Worm (Caenorhabditis elegans) whole organism, mixed stage, embryonic: ENCODE data around the gene sri-47.
A peak's percentile ranks its signal among the peaks of the same experiment; 100 is the strongest.
"Not testable (repeated sequence)": the region's sequence is repeated elsewhere in the genome, so short reads cannot be mapped to it uniquely, and the experiment has no call there.

Experiments
- M03D4.4 ChIP-seq: sonication (generic microtip); optimal IDR thresholded peaks from 2 replicates; lab custom pipeline; 2017; ENCODE audit warnings: mild to moderate bottlenecking, missing genetic modification characterization, missing compliant biosample characterization
- bed-3 ChIP-seq: fragments of 200-800 bp; sonication (Bioruptor generic); optimal IDR thresholded peaks from 3 replicates; lab custom pipeline; 2018; ENCODE audit warnings: mild to moderate bottlenecking, missing genetic modification characterization, moderate library complexity, missing compliant biosample characterization
- blmp-1 ChIP-seq: fragments of 150-350 bp; optimal IDR thresholded peaks from 2 replicates; lab custom pipeline; 2014; ENCODE audit warnings: missing biosample characterization, missing genetic modification characterization
- ceh-39 ChIP-seq: fragments of 150-350 bp; optimal IDR thresholded peaks from 2 replicates; lab custom pipeline; 2014; ENCODE audit warnings: missing biosample characterization, missing genetic modification characterization
- ceh-43 ChIP-seq: fragments of 200-800 bp; sonication (Bioruptor generic); optimal IDR thresholded peaks from 2 replicates; lab custom pipeline; 2018; ENCODE audit warnings: mild to moderate bottlenecking, missing genetic modification characterization, moderate library complexity, missing compliant biosample characterization
- ceh-83 ChIP-seq: fragments of 200-800 bp; sonication (Bioruptor generic); optimal IDR thresholded peaks from 2 replicates; lab custom pipeline; 2018; ENCODE audit warnings: mild to moderate bottlenecking, missing genetic modification characterization, missing compliant biosample characterization
- ces-1 ChIP-seq: fragments of 150-350 bp; optimal IDR thresholded peaks from 2 replicates; lab custom pipeline; 2014; ENCODE audit warnings: missing biosample characterization, missing genetic modification reagents, missing genetic modification characterization
- cnd-1 ChIP-seq: fragments of 200-800 bp; sonication (Bioruptor generic); optimal IDR thresholded peaks from 2 replicates; lab custom pipeline; 2018; ENCODE audit warnings: mild to moderate bottlenecking, missing genetic modification characterization, missing compliant biosample characterization
- drap-1 ChIP-seq: fragments of 200-800 bp; sonication (Bioruptor generic); optimal IDR thresholded peaks from 3 replicates; lab custom pipeline; 2018; ENCODE audit warnings: mild to moderate bottlenecking, missing genetic modification characterization, missing compliant biosample characterization
- elt-1 ChIP-seq: sonication (generic microtip); optimal IDR thresholded peaks from 2 replicates; lab custom pipeline; 2017; ENCODE audit warnings: missing genetic modification characterization, mild to moderate bottlenecking, missing compliant biosample characterization, antibody characterized with exemption, moderate library complexity, borderline replicate concordance; ENCODE audit not compliant: insufficient read depth
- elt-3 ChIP-seq: fragments of 150-350 bp; optimal IDR thresholded peaks from 2 replicates; lab custom pipeline; 2014; ENCODE audit warnings: missing biosample characterization, missing genetic modification characterization
- ham-2 ChIP-seq: fragments of 200-800 bp; sonication (Bioruptor generic); optimal IDR thresholded peaks from 2 replicates; lab custom pipeline; 2018; ENCODE audit warnings: mild to moderate bottlenecking, missing genetic modification characterization, missing compliant biosample characterization
- hlh-1 ChIP-seq: fragments of 150-350 bp; optimal IDR thresholded peaks from 2 replicates; lab custom pipeline; 2014; ENCODE audit warnings: missing biosample characterization, missing genetic modification reagents, missing genetic modification characterization
- mep-1 ChIP-seq: fragments of 150-350 bp; optimal IDR thresholded peaks from 2 replicates; lab custom pipeline; 2017; ENCODE audit warnings: missing biosample characterization, missing genetic modification reagents, missing genetic modification characterization, inconsistent platforms
- mls-2 ChIP-seq: sonication (generic microtip); optimal IDR thresholded peaks from 2 replicates; lab custom pipeline; 2016; ENCODE audit warnings: mild to moderate bottlenecking, missing genetic modification characterization, moderate library complexity, missing compliant biosample characterization
- nhr-12 ChIP-seq: fragments of 150-350 bp; optimal IDR thresholded peaks from 2 replicates; lab custom pipeline; 2014; ENCODE audit warnings: missing biosample characterization, missing genetic modification characterization
- nhr-28 ChIP-seq: fragments of 150-350 bp; optimal IDR thresholded peaks from 2 replicates; lab custom pipeline; 2014; ENCODE audit warnings: missing biosample characterization, missing genetic modification characterization
- pha-4 ChIP-seq: fragments of 150-350 bp; optimal IDR thresholded peaks from 2 replicates; lab custom pipeline; 2018; ENCODE audit warnings: missing biosample characterization, missing genetic modification reagents, missing genetic modification characterization
- sptf-1 ChIP-seq: sonication (generic microtip); optimal IDR thresholded peaks from 2 replicates; lab custom pipeline; 2017; ENCODE audit warnings: mild to moderate bottlenecking, missing genetic modification characterization, moderate library complexity, missing compliant biosample characterization
- tbx-8 ChIP-seq: fragments of 200-800 bp; sonication (Bioruptor generic); optimal IDR thresholded peaks from 2 replicates; lab custom pipeline; 2018; ENCODE audit warnings: mild to moderate bottlenecking, missing genetic modification characterization, moderate library complexity, missing compliant biosample characterization
- unc-120 ChIP-seq: sonication (generic microtip); optimal IDR thresholded peaks from 2 replicates; lab custom pipeline; 2017; ENCODE audit warnings: missing genetic modification characterization, missing compliant biosample characterization; ENCODE audit not compliant: poor library complexity, severe bottlenecking
- unc-39 ChIP-seq: fragments of 150-350 bp; optimal IDR thresholded peaks from 2 replicates; lab custom pipeline; 2014; ENCODE audit warnings: missing biosample characterization, missing genetic modification characterization
- ztf-11 ChIP-seq: fragments of 150-350 bp; optimal IDR thresholded peaks from 2 replicates; lab custom pipeline; 2014; ENCODE audit warnings: missing biosample characterization, missing genetic modification characterization

Gene sri-47

DNA sequence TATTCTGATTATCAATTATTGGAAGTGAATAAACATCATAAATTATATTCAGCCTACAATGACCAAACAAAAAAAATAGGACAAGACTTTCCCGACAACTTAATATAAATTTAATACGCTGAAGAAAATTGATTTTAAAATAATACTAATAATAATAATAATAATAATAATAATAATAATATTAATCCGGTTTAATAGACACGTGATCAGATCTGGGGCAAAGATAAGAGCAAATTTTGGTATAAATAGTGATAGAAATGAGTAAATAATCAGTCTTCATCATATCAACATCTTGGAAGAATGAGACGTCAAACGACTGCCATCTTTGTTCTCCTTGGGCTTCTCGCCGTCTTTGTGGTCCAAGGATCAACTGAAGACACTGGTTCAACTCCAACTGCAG, 37.6 kb upstream of the sri-47 start, which contains the start of gene msrp-6:
msrp-6 (plus strand) TSS at position 301 of the 400 bp plus-strand sequence.
- TF ChIP-seq ceh-83; blmp-1 (tag; lab: Kevin White, UChicago); ces-1 (GFP tag; lab: Kevin White, UChicago): not testable (repeated sequence)

DNA sequence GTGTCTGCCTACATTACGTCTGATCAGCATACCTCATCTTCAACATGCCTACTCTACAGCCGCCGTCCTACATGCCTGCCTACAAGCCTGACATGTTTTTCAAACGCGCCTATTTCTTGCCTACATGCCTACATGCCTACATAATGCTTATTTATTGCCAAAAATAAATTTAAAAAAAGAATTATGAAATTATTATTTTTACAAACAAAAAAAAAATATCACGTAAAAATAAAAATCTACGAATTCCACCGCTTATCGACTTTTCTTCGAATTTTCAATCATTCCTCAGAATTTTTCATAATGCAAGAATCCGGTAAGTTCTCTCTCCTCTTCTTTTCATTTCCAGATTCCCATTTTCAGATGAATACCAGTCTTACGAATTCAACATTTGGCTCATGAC, 34.2 kb upstream of the sri-47 start, which contains the start of gene D2062.5:
D2062.5 (plus strand) TSS at position 301 of the 400 bp plus-strand sequence.
- TF ChIP-seq cnd-1 (no peak), sptf-1 (tag; lab: Kevin White, UChicago) (no peak), tbx-8 (GFP tag; lab: Kevin White, UChicago) (no peak), mep-1 (tag; lab: Kevin White, UChicago) (no peak)

DNA sequence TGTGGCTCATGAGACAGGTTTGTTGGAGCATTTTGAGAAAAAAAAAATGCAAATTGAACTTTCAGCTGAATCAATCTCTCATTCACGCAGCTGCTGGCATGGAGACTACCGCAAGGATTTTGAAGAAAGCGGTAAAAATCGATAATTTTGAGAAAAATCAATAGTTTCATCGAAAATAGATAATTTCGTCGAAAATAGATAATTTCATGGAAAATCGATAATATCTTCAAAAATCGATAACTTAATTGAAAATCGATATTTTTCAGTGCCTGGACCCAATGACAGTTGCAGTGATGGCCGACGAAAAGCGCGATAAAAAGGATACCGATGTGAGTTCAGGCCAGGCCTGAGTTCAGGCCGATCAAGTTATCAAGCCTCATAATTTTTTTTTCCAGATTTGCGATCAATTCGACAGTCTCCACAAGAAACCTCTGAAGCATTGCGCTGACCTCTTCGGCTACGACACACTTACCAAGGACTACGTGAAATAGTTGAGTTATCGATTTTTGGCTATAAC, 33.7 kb upstream of the sri-47 start, which contains the start of gene D2062.4:
D2062.4 (plus strand) TSS at position 467 of the 517 bp plus-strand sequence.
- TF ChIP-seq pha-4 (tag; lab: Kevin White, UChicago); tbx-8 (GFP tag; lab: Kevin White, UChicago); nhr-28 (tag; lab: Kevin White, UChicago): not testable (repeated sequence)
- TF ChIP-seq, all 35 proteins: peak for 0; not testable (repeated sequence) for 35

DNA sequence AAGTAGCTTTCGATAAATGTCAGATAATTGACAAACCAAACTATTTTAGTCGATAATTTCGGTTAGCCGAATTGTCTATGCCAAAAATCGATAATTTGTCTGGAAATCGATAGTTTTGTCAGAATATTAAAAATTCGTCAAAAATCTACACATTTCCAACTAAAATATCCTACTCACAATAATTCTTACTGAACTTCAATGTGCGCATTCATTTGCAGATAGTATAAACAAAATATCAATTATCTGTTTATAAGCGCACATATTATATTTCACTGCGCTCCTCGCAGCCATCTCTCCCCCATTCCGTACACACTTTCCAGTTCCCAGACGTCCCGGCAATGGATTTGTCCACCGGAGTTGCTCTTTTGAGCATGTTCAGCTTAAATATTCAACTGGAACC, 31.9 kb upstream of the sri-47 start, which contains the start of gene lgc-28:
lgc-28 (plus strand) TSS at position 301 of the 400 bp plus-strand sequence.
- TF ChIP-seq blmp-1 (tag; lab: Kevin White, UChicago): no peak
- no peak for TF ChIP-seq unc-39
- no peak for TF ChIP-seq nhr-28 (tag; lab: Kevin White, UChicago)
- no peak for TF ChIP-seq elt-3 (tag; lab: Kevin White, UChicago)
- TF ChIP-seq ztf-11 (tag; lab: Kevin White, UChicago): no peak
- no peak for TF ChIP-seq cnd-1
- no peak for TF ChIP-seq mep-1 (tag; lab: Kevin White, UChicago)
- TF ChIP-seq unc-120 (tag; lab: Kevin White, UChicago): no peak
- TF ChIP-seq ceh-83: no peak
- no peak for TF ChIP-seq hlh-1 (tag; lab: Kevin White, UChicago)
- TF ChIP-seq elt-1 (tag; lab: Kevin White, UChicago): no peak

DNA sequence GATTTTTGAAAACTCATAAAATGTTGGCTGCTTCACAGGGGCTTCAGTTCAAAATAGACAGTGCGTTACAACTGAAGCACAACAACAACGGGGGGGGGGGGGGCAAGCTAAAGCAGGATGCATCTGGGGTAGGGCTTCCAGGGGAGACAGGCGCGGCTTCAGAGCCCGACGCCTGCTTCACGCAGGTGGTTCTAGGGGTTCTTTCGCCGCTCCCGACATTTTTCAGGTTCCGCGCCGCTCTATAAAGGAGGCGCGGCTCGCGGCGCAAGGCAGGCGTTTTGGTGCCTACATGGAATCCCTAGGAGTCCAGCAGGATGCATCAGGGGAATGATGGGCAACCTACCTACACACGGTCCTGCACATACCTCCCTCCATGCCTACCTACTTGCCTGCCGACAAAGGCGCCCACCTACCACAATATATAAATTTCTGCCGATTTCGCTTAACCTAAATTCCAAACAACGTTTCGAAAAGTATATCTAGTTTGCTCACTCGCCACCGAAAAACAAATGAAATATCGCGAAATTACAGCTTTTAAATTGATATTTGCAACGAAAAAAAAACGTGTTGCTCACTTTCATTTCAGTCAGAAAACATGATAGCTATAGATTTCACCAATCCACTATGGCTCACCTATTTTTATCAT, 29.4 kb upstream of the sri-47 start, which contains the start of gene sri-71:
sri-71 (plus strand) TSS at position 596 of the 646 bp plus-strand sequence.
- TF ChIP-seq sptf-1 (tag; lab: Kevin White, UChicago) (peak; percentile 32), M03D4.4 (tag; lab: Kevin White, UChicago) (no peak)

DNA sequence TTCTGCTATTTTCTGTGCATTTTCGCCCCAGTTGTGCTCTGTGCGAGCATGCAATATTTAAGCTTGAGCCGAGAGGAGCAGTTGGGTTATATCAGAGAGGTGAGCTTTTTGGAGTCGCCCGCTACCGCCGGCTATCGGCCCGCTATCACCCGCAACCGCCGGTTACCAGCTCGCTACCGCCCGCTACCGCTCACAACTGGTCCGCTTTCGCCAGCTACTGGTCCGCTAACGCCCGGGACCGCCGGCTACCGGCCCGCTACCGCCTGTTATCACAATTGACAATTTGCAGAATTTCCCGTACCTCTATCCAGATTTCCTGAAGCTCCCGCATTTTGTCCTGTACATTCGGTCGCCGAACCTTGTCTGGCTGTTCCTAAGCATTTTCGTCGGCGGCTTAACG, 28.3 kb upstream of the sri-47 start:
- TF ChIP-seq ham-2 (GFP tag; lab: Kevin White, UChicago) (no peak), ceh-39 (tag; lab: Kevin White, UChicago) (no peak), ceh-43 (no peak)

DNA sequence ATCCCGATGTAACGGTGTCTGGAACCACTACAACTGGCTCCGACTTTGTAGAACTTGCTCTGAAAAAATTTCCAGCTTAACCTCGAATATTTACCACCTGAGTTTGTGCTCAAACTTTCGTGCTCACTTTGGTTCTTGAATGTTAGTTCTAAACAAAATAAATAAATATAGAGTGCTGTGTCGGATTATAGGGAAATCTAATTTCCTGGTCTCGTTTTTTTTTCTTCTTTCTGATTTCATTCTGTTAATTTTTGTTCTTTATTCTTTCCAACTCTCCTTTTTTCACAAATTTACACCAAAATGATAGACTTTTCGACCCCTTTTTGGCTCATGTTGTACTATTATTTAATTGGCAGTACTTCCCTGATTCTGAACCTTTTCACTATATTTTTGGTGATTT, 27.4 kb upstream of the sri-47 start, which contains the start of gene sri-37:
sri-37 (plus strand) TSS at position 301 of the 400 bp plus-strand sequence.
- no peak for TF ChIP-seq drap-1
- no peak for TF ChIP-seq ham-2 (GFP tag; lab: Kevin White, UChicago)
- TF ChIP-seq unc-120 (tag; lab: Kevin White, UChicago): no peak
- TF ChIP-seq nhr-12 (tag; lab: Kevin White, UChicago): no peak
- no peak for TF ChIP-seq hlh-1 (tag; lab: Kevin White, UChicago)
- no peak for TF ChIP-seq tbx-8 (GFP tag; lab: Kevin White, UChicago)
- TF ChIP-seq cnd-1: no peak
- TF ChIP-seq ces-1 (GFP tag; lab: Kevin White, UChicago): no peak
- TF ChIP-seq bed-3 (GFP tag; lab: Kevin White, UChicago): no peak
- no peak for TF ChIP-seq mls-2 (tag; lab: Kevin White, UChicago)
- TF ChIP-seq ceh-39 (tag; lab: Kevin White, UChicago): no peak
- no peak for TF ChIP-seq elt-1 (tag; lab: Kevin White, UChicago)
- TF ChIP-seq M03D4.4 (tag; lab: Kevin White, UChicago): no peak
